Worm (Caenorhabditis elegans): ENCODE results near the gene hal-3.

Gene hal-3

DNA sequence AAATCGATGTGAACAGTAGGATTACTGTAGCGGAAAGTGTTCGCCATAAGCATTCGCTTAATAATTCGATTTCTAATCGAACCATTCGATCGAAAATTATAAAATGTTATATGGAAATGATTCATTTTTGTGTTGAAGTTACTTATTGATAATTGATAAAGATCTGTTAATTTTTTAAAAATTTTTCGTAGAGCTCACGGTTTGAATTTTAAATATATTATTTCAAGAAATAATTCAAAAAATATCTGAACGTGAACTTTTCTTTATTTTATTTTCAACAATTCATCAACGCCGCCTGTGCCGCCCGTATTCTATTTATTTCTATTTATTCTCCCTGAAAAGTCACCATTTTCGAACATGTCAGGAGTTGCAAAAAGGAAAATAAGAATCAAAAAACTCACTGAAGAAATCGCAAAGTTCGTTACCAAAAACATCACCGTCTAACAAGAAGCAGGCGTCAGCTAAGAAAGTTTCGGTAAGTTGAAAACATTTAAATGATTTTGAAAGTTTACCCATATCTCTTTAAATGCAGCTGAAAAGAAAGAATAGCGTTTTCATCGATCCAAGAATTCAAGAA lies 5.5 kb downstream of the hal-3 start, which contains the start of the genes T15H9.5 and T15H9.4:
TSS of gene T15H9.5 (minus strand) at position 101 of the 577 bp plus-strand sequence.
TSS of gene T15H9.4 (plus strand) at position 527 of the 577 bp plus-strand sequence.
- TF ChIP-seq tra-4 (tag; optimal IDR thresholded peaks at IDR 0.05) (no peak), scrt-1 (GFP tag; IDR thresholded peaks at IDR 0.05) (no peak), tbx-37 (GFP tag; conservative IDR thresholded peaks at IDR 0.05) (no peak), hmg-4 (GFP tag; optimal IDR thresholded peaks at IDR 0.05) (no peak), F13C5.2 (tag; optimal IDR thresholded peaks at IDR 0.05) (no peak), ets-7 (tag; optimal IDR thresholded peaks at IDR 0.05) (no peak), ceh-36 (tag; optimal IDR thresholded peaks at IDR 0.05) (no peak)

DNA sequence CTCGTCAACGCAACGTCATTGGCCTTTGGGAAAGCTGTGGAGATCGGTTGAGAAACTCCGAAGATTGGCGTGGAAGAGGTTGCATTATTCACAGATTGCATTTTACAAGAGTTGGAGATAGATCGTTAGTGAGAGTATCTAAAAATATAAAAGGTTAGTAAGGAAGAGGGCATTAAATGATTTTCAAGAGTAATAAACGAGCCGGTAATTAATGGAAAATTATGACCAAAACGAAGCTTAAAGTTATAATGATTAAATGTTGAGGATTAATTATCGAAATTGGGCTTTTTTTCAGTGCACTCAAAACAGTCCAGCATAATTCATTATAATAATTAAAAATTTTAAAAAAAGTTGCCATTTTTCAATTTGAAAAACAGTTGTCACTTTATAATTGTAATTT lies 7.6 kb downstream of the hal-3 start, which contains the start of gene pap-2:
TSS of gene pap-2 (minus strand) at position 101 of the 400 bp plus-strand sequence.
- TF ChIP-seq ceh-36 (tag; optimal IDR thresholded peaks at IDR 0.05) (no peak), hnd-1 (tag; optimal IDR thresholded peaks at IDR 0.05) (no peak), ets-7 (tag; optimal IDR thresholded peaks at IDR 0.05) (no peak), scrt-1 (GFP tag; IDR thresholded peaks at IDR 0.05) (no peak), ceh-13 (GFP tag; optimal IDR thresholded peaks at IDR 0.05) (no peak)

DNA sequence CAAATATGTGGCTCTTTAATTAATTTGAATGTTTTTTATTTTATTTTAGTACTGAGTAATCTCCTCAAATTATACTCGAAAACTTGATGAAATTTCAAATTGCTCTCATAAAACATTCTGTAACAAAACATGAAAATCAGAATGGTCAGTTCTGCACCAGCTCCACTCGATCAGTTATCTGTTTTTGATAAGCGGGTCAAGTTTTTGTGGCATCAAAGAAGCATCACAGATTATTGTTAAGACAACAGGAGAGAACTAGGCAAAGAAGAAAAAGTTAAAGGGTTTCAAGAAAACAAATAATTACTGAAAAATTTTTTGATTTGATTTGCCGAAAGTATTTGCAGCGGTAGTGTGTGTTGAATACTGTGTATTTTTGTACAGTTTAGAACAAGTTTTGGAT lies 9.8 kb downstream of the hal-3 start:
- TF ChIP-seq hmg-4 (GFP tag; optimal IDR thresholded peaks at IDR 0.05), result no peak
- no peak for TF ChIP-seq hmbx-1 (tag; optimal IDR thresholded peaks at IDR 0.05)
- TF ChIP-seq flt-1 (GFP tag; IDR thresholded peaks at IDR 0.05), result no peak
- TF ChIP-seq tbx-37 (GFP tag; conservative IDR thresholded peaks at IDR 0.05), result no peak
- no peak for TF ChIP-seq ceh-36 (tag; optimal IDR thresholded peaks at IDR 0.05)

DNA sequence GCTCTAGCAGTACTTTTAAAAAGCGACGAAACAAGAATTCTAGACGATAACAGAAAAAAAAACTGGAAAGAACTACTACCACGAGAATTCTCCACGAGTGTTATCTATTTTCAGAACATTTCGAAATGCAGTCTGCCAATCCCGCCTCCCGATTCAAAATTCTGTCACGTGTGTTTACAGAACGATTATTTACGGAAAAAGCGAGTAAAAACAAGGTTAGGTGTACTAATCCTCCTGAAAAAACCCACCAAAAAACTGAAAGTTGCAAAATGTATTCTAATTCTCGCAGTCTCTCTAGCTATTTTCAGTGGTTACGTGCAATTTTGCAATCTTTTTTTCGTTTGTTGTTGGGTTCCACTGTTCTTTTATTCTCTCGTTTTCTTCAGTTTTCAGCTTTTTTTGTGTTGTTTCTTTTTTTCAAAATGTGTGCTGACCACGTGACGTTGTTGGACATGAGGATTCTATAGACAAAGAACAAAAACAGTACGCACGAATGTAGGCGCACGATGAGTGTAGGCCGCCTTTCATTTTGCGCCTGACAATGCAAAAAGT lies 10.4 kb downstream of the hal-3 start:
- no peak for TF ChIP-seq hmg-4 (GFP tag; optimal IDR thresholded peaks at IDR 0.05)
- no peak for TF ChIP-seq flt-1 (GFP tag; IDR thresholded peaks at IDR 0.05)
- TF ChIP-seq aly-1 (tag; optimal IDR thresholded peaks at IDR 0.05), result no peak
- TF ChIP-seq ceh-13 (GFP tag; optimal IDR thresholded peaks at IDR 0.05), result no peak
- no peak for TF ChIP-seq tbx-11 (GFP tag; IDR thresholded peaks at IDR 0.05)
- TF ChIP-seq tra-4 (tag; optimal IDR thresholded peaks at IDR 0.05), result no peak
- TF ChIP-seq tbx-37 (GFP tag; conservative IDR thresholded peaks at IDR 0.05), result no peak

DNA sequence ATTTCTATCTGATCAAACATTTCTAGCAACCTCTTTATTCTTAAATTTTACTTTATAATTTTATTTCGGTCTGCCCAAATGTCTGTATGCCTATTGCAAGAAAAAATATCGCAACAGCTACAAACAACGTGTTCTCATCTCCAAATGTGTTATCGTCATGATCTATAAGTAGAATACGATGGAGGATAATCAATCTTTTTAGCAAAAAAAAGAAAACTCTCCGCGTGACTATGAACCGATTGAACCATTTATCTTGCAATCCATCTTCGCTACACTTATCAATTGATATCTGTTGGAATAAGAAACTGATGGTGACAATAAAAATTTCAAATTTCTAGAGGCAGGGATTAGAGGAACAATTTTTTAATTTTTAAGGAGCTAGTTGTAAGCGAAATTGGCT lies 11.0 kb downstream of the hal-3 start:
- no peak for TF ChIP-seq ceh-13 (GFP tag; optimal IDR thresholded peaks at IDR 0.05)
- TF ChIP-seq pes-1 (GFP tag; IDR thresholded peaks at IDR 0.05), result no peak
- TF ChIP-seq sea-1 (GFP tag; conservative IDR thresholded peaks at IDR 0.05), result no peak

DNA sequence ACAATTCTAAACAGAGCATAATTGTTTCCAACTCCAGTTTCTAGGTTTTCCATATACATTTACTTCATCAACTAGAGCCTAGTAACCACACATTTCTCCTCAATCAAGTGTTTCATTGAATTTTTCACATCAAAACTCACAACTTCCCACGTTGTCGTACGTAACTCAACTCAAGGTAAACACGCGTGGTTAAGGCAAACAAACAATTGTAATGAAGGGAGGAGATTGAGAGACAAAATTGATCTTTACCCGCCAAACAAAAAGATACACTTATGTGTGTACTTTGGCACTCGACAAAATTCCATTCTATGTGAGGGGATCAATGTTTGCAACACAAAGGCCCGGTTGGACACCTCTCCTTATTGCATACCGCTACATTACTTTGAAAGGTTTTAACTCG lies 11.6 kb downstream of the hal-3 start, which contains the start of gene nhr-19:
TSS of gene nhr-19 (minus strand) at position 191 of the 400 bp plus-strand sequence.
- TF ChIP-seq ama-1 (optimal IDR thresholded peaks at IDR 0.05), result no peak
- TF ChIP-seq tbx-11 (GFP tag; IDR thresholded peaks at IDR 0.05), result no peak
- no peak for TF ChIP-seq flt-1 (GFP tag; IDR thresholded peaks at IDR 0.05)
- no peak for TF ChIP-seq ets-7 (tag; optimal IDR thresholded peaks at IDR 0.05)
- TF ChIP-seq tbx-37 (GFP tag; conservative IDR thresholded peaks at IDR 0.05), result no peak
- TF ChIP-seq sea-1 (GFP tag; conservative IDR thresholded peaks at IDR 0.05), result no peak
- TF ChIP-seq ceh-13 (GFP tag; optimal IDR thresholded peaks at IDR 0.05), result no peak
- TF ChIP-seq B0310.2 (tag; optimal IDR thresholded peaks at IDR 0.05), result no peak
- no peak for TF ChIP-seq hmbx-1 (tag; optimal IDR thresholded peaks at IDR 0.05)
- TF ChIP-seq hnd-1 (tag; optimal IDR thresholded peaks at IDR 0.05), result no peak
- TF ChIP-seq tra-4 (tag; optimal IDR thresholded peaks at IDR 0.05), result no peak
- no peak for TF ChIP-seq hmg-4 (GFP tag; optimal IDR thresholded peaks at IDR 0.05)
- no peak for TF ChIP-seq aly-1 (tag; optimal IDR thresholded peaks at IDR 0.05)
- no peak for TF ChIP-seq ceh-36 (tag; optimal IDR thresholded peaks at IDR 0.05)
- TF ChIP-seq pes-1 (GFP tag; IDR thresholded peaks at IDR 0.05), result no peak

DNA sequence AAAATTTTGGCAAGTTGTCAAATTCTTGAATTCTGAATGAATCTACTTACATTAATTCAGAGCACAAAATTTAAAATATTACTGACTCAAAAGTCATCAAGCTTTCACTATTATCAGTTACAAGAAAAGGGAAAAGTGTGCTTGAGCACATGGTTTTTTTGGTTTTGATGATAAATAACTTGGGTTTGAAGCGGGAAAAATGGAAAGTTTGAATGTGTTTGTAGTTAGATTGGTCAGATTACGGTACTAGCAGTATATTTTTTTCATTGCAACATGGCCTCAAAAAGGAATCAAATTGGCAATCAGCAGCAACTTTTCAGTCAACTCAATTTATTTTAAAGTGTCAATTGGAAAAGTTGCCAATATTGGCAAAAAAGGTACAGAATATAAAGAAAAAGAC lies 12.2 kb downstream of the hal-3 start:
- no peak for TF ChIP-seq hnd-1 (tag; optimal IDR thresholded peaks at IDR 0.05)
- no peak for TF ChIP-seq ama-1 (optimal IDR thresholded peaks at IDR 0.05)
- TF ChIP-seq hmg-4 (GFP tag; optimal IDR thresholded peaks at IDR 0.05), result no peak
- TF ChIP-seq pes-1 (GFP tag; IDR thresholded peaks at IDR 0.05), result no peak
- TF ChIP-seq tbx-37 (GFP tag; conservative IDR thresholded peaks at IDR 0.05), result no peak
- no peak for TF ChIP-seq hmbx-1 (tag; optimal IDR thresholded peaks at IDR 0.05)
- no peak for TF ChIP-seq F13C5.2 (tag; optimal IDR thresholded peaks at IDR 0.05)
- TF ChIP-seq ceh-36 (tag; optimal IDR thresholded peaks at IDR 0.05), result no peak
- TF ChIP-seq B0310.2 (tag; optimal IDR thresholded peaks at IDR 0.05), result no peak
- no peak for TF ChIP-seq tbx-11 (GFP tag; IDR thresholded peaks at IDR 0.05)
- TF ChIP-seq flt-1 (GFP tag; IDR thresholded peaks at IDR 0.05), result no peak
- TF ChIP-seq sea-1 (GFP tag; conservative IDR thresholded peaks at IDR 0.05), result no peak

DNA sequence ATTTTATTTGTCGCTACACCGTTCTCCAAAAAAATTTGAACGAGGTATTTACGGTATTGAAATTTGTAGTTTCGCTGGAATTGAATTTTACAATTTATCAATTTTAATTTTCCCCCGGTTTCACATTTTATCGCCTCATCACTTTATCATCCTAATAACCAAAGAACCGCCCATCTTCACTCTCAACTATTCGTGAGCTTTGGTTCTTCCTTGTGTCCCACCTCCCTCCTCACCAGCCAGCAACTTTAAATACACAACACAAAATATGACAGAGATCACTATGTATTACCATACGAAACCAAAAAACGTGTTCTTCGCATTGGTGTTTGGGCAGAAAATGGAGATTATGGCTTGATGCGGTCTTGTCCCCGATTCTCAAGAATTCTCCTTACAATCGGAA lies 12.9 kb downstream of the hal-3 start:
- TF ChIP-seq ets-7 (tag; optimal IDR thresholded peaks at IDR 0.05) (no peak), pes-1 (GFP tag; IDR thresholded peaks at IDR 0.05) (no peak), ceh-13 (GFP tag; optimal IDR thresholded peaks at IDR 0.05) (no peak), tbx-11 (GFP tag; IDR thresholded peaks at IDR 0.05) (no peak), flt-1 (GFP tag; IDR thresholded peaks at IDR 0.05) (no peak), ceh-36 (tag; optimal IDR thresholded peaks at IDR 0.05) (no peak), hmg-4 (GFP tag; optimal IDR thresholded peaks at IDR 0.05) (no peak), hnd-1 (tag; optimal IDR thresholded peaks at IDR 0.05) (no peak), F13C5.2 (tag; optimal IDR thresholded peaks at IDR 0.05) (no peak)
